Worm (Caenorhabditis elegans): ENCODE results near the gene pde-4.

pde-4 gene

ce11 chrII:7594812-7595211 is 56.2 kb downstream of the pde-4 start, which contains the start of gene syd-1:
Gene syd-1 (minus strand): TSS chrII:7594912.
- TF ChIP-seq mdl-1 (tag; optimal IDR thresholded peaks at IDR 0.05) (no peak), ceh-16 (tag; optimal IDR thresholded peaks at IDR 0.05) (no peak), nhr-21 (tag; optimal IDR thresholded peaks at IDR 0.05) (no peak), gmeb-1 (tag; optimal IDR thresholded peaks at IDR 0.05) (no peak), R02D3.7 (tag; optimal IDR thresholded peaks at IDR 0.05) (no peak), snpc-4 (tag; optimal IDR thresholded peaks at IDR 0.05) (no peak), lin-39 (tag; optimal IDR thresholded peaks at IDR 0.05) (no peak), skn-1 (tag; optimal IDR thresholded peaks at IDR 0.05) (no peak), lsy-2 (tag; optimal IDR thresholded peaks at IDR 0.05) (no peak), unc-62 (GFP tag; optimal IDR thresholded peaks at IDR 0.05) (no peak), peb-1 (tag; optimal IDR thresholded peaks at IDR 0.05) (no peak), mbf-1 (tag; optimal IDR thresholded peaks at IDR 0.05) (no peak), lin-13 (GFP tag; optimal IDR thresholded peaks at IDR 0.05) (no peak), nhr-129 (tag; optimal IDR thresholded peaks at IDR 0.05) (no peak), dmd-4 (tag; optimal IDR thresholded peaks at IDR 0.05) (no peak), fos-1 (tag; optimal IDR thresholded peaks at IDR 0.05) (no peak), lin-11 (tag; optimal IDR thresholded peaks at IDR 0.05) (no peak)

- TF ChIP-seq skn-1 (tag; optimal IDR thresholded peaks at IDR 0.05) (no peak), peb-1 (tag; optimal IDR thresholded peaks at IDR 0.05) (no peak), sma-9 (GFP tag; optimal IDR thresholded peaks at IDR 0.05) (peak; percentile 18), sma-9 (tag; optimal IDR thresholded peaks at IDR 0.05) (no peak), nhr-77 (tag; optimal IDR thresholded peaks at IDR 0.05) (no peak)
These were observed 56.8 kb downstream of the pde-4 start for ce11 chrII:7594262-7594661.

ce11 chrII:7593227-7593626 is 57.8 kb downstream of the pde-4 start:
- TF ChIP-seq ztf-1 (GFP tag; conservative IDR thresholded peaks at IDR 0.05) (no peak), nhr-129 (tag; optimal IDR thresholded peaks at IDR 0.05) (peak; percentile 46), lin-11 (tag; optimal IDR thresholded peaks at IDR 0.05) (peak; percentile 38), mab-5 (tag; optimal IDR thresholded peaks at IDR 0.05) (peak; percentile 6), sma-9 (GFP tag; optimal IDR thresholded peaks at IDR 0.05) (peak; percentile 22), sma-9 (tag; optimal IDR thresholded peaks at IDR 0.05) (no peak), sem-4 (tag; optimal IDR thresholded peaks at IDR 0.05) (peak; percentile 21), nhr-10 (tag; optimal IDR thresholded peaks at IDR 0.05) (no peak), lin-13 (GFP tag; optimal IDR thresholded peaks at IDR 0.05) (no peak), lsy-2 (tag; optimal IDR thresholded peaks at IDR 0.05) (peak in 1 of 2 experiments; percentile 35), nhr-77 (tag; optimal IDR thresholded peaks at IDR 0.05) (no peak), C34F6.9 (tag; optimal IDR thresholded peaks at IDR 0.05) (peak; percentile 53), nhr-21 (tag; optimal IDR thresholded peaks at IDR 0.05) (no peak), zag-1 (tag; optimal IDR thresholded peaks at IDR 0.05) (peak; percentile 83), F13H6.1 (tag; optimal IDR thresholded peaks at IDR 0.05) (peak; percentile 67), Y55F3AM.14 (GFP tag; optimal IDR thresholded peaks at IDR 0.05) (no peak), elt-1 (tag; optimal IDR thresholded peaks at IDR 0.05) (no peak), unc-55 (GFP tag; optimal IDR thresholded peaks at IDR 0.05) (peak; percentile 66)

ce11 chrII:7588295-7588694 is 62.8 kb downstream of the pde-4 start:
- TF ChIP-seq dmd-4 (tag; optimal IDR thresholded peaks at IDR 0.05): no peak
- TF ChIP-seq ztf-11 (tag; optimal IDR thresholded peaks at IDR 0.05): no peak
- no peak for TF ChIP-seq elt-3 (tag; optimal IDR thresholded peaks at IDR 0.05)
- no peak for TF ChIP-seq ztf-1 (GFP tag; conservative IDR thresholded peaks at IDR 0.05)
- TF ChIP-seq R02D3.7 (tag; optimal IDR thresholded peaks at IDR 0.05): no peak
- TF ChIP-seq sem-4 (tag; optimal IDR thresholded peaks at IDR 0.05): no peak
- TF ChIP-seq nhr-23 (tag; optimal IDR thresholded peaks at IDR 0.05): no peak
- no peak for TF ChIP-seq elt-1 (tag; optimal IDR thresholded peaks at IDR 0.05)
- no peak for TF ChIP-seq nhr-6 (tag; optimal IDR thresholded peaks at IDR 0.05)

- TF ChIP-seq nhr-10 (tag; optimal IDR thresholded peaks at IDR 0.05) (no peak), sma-3 (GFP tag; optimal IDR thresholded peaks at IDR 0.05) (no peak), fos-1 (tag; optimal IDR thresholded peaks at IDR 0.05) (no peak), blmp-1 (tag; optimal IDR thresholded peaks at IDR 0.05; ENCODE audit: insufficient read depth) (no peak), snpc-4 (tag; optimal IDR thresholded peaks at IDR 0.05) (no peak), nhr-237 (tag; optimal IDR thresholded peaks at IDR 0.05) (no peak), ama-1 (optimal IDR thresholded peaks at IDR 0.05) (no peak), F13H6.1 (tag; optimal IDR thresholded peaks at IDR 0.05) (no peak), nhr-129 (tag; optimal IDR thresholded peaks at IDR 0.05) (no peak), zag-1 (tag; optimal IDR thresholded peaks at IDR 0.05) (no peak), dmd-4 (tag; optimal IDR thresholded peaks at IDR 0.05) (no peak), lsy-2 (tag; optimal IDR thresholded peaks at IDR 0.05) (no peak), Y55F3AM.14 (GFP tag; optimal IDR thresholded peaks at IDR 0.05) (no peak), ztf-11 (tag; optimal IDR thresholded peaks at IDR 0.05) (no peak), R02D3.7 (tag; optimal IDR thresholded peaks at IDR 0.05) (no peak), nhr-6 (tag; optimal IDR thresholded peaks at IDR 0.05) (no peak), mdl-1 (tag; optimal IDR thresholded peaks at IDR 0.05) (no peak), ZK546.5 (tag; optimal IDR thresholded peaks at IDR 0.05) (no peak), elt-3 (tag; optimal IDR thresholded peaks at IDR 0.05) (no peak), nhr-25 (tag; optimal IDR thresholded peaks at IDR 0.05) (no peak)
These were observed 67.5 kb downstream of the pde-4 start, which contains the start of gene mks-3 for ce11 chrII:7583555-7583954. Gene mks-3 (minus strand): TSS chrII:7583655.

Measured in whole organism, L2 larva.